Worm (Caenorhabditis elegans) whole organism, L4 larva: ENCODE results near the gene srlf-18.

Experiments
- R02D3.7 ChIP-seq: fragments of 150-350 bp; sonication (generic microtip); optimal IDR thresholded peaks from 3 replicates; lab custom pipeline; 2014; ENCODE audit warnings: missing biosample characterization, missing genetic modification characterization
- T20F7.1 ChIP-seq: fragments of 200-800 bp; sonication (Bioruptor generic); optimal IDR thresholded peaks from 2 replicates; lab custom pipeline; 2018; ENCODE audit warnings: mild to moderate bottlenecking, missing genetic modification characterization, missing compliant biosample characterization
- T26A8.4 ChIP-seq: fragments of 200-800 bp; sonication (Bioruptor generic); IDR thresholded peaks from 2 replicates; pipeline ENCODE4 v1.3.6; 2022; ENCODE audit warnings: missing genetic modification characterization, missing compliant biosample characterization
- Y105C5A.15 ChIP-seq: fragments of 200-800 bp; sonication (Bioruptor generic); IDR thresholded peaks from 2 replicates; pipeline ENCODE4 v1.3.6; 2022; ENCODE audit warnings: missing genetic modification characterization, missing compliant biosample characterization
- aha-1 ChIP-seq: fragments of 150-350 bp; peaks from one replicate; lab custom pipeline; 2014; ENCODE audit warnings: missing biosample characterization, missing genetic modification characterization
- ama-1 ChIP-seq: fragments of 150-350 bp; optimal IDR thresholded peaks from 2 replicates; lab custom pipeline; 2014; ENCODE audit warnings: inconsistent platforms, mixed read lengths
- arid-1 ChIP-seq: fragments of 200-800 bp; sonication (Bioruptor generic); conservative IDR thresholded peaks from 2 replicates; pipeline ENCODE4 v1.3.6; 2022; ENCODE audit warnings: missing genetic modification reagents, missing genetic modification characterization, missing compliant biosample characterization
- ceh-20 ChIP-seq: fragments of 200-800 bp; sonication (Bioruptor generic); IDR thresholded peaks from 2 replicates; pipeline ENCODE4 v1.3.6; 2022; ENCODE audit warnings: missing genetic modification reagents, missing genetic modification characterization, missing compliant biosample characterization
- ceh-28 ChIP-seq: fragments of 150-350 bp; optimal IDR thresholded peaks from 2 replicates; lab custom pipeline; 2014; ENCODE audit warnings: missing biosample characterization, missing genetic modification reagents, missing genetic modification characterization
- ceh-82 ChIP-seq: sonication (generic microtip); optimal IDR thresholded peaks from 2 replicates; lab custom pipeline; 2017; ENCODE audit warnings: missing biosample characterization, missing genetic modification characterization
- ces-1 ChIP-seq: fragments of 150-350 bp; sonication (generic microtip); optimal IDR thresholded peaks from 4 replicates; lab custom pipeline; 2014; ENCODE audit warnings: missing biosample characterization, missing genetic modification reagents, missing genetic modification characterization
- ctbp-1 ChIP-seq: fragments of 200-800 bp; sonication (Bioruptor generic); IDR thresholded peaks from 2 replicates; pipeline ENCODE4 v1.3.6; 2022; ENCODE audit warnings: missing genetic modification reagents, missing genetic modification characterization, missing compliant biosample characterization
- daf-16 ChIP-seq, 3 experiments: sonication (generic microtip); optimal IDR thresholded peaks; 2 replicates each; lab custom pipeline; 2016 to 2017; ENCODE audit warnings: missing genetic modification characterization in 3 of 3, missing genetic modification reagents in 3 of 3, mild to moderate bottlenecking in 2 of 3, missing compliant biosample characterization in 2 of 3, missing biosample characterization in 1 of 3, moderate library complexity in 1 of 3
- daf-8 ChIP-seq: fragments of 200-800 bp; sonication (Bioruptor generic); IDR thresholded peaks from 2 replicates; pipeline ENCODE4 v1.3.6; 2022; ENCODE audit warnings: missing genetic modification characterization, missing compliant biosample characterization
- dmd-6 ChIP-seq: fragments of 200-800 bp; sonication (Bioruptor generic); IDR thresholded peaks from 2 replicates; pipeline ENCODE4 v1.3.6; 2022; ENCODE audit warnings: missing genetic modification reagents, missing genetic modification characterization, missing compliant biosample characterization
- dpl-1 ChIP-seq: fragments of 150-350 bp; optimal IDR thresholded peaks from 2 replicates; lab custom pipeline; 2014; ENCODE audit warnings: missing biosample characterization, missing genetic modification reagents, missing genetic modification characterization
- dve-1 ChIP-seq: sonication (generic microtip); optimal IDR thresholded peaks from 2 replicates; lab custom pipeline; 2017; ENCODE audit warnings: antibody characterized with exemption, mild to moderate bottlenecking, missing genetic modification characterization, missing compliant biosample characterization; ENCODE audit not compliant: insufficient read depth
- egl-27 ChIP-seq: sonication (generic microtip); optimal IDR thresholded peaks from 3 replicates; lab custom pipeline; 2017; ENCODE audit warnings: missing biosample characterization, missing genetic modification reagents, missing genetic modification characterization
- egl-43 ChIP-seq: fragments of 200-800 bp; sonication (Bioruptor generic); IDR thresholded peaks from 2 replicates; pipeline ENCODE4 v1.3.6; 2022; ENCODE audit warnings: missing genetic modification reagents, missing genetic modification characterization, missing compliant biosample characterization
- fkh-10 ChIP-seq: fragments of 150-350 bp; optimal IDR thresholded peaks from 2 replicates; lab custom pipeline; 2014; ENCODE audit warnings: missing biosample characterization, missing genetic modification reagents, missing genetic modification characterization
- gei-8 ChIP-seq: fragments of 200-800 bp; sonication (Bioruptor generic); optimal IDR thresholded peaks from 2 replicates; lab custom pipeline; 2018; ENCODE audit warnings: mild to moderate bottlenecking, missing genetic modification characterization, missing compliant biosample characterization
- hif-1 ChIP-seq, 2 experiments: sonication (generic microtip); optimal IDR thresholded peaks; 2 replicates each; lab custom pipeline; 2016 to 2017; ENCODE audit warnings: missing compliant biosample characterization in 2 of 2, missing genetic modification characterization in 2 of 2, missing genetic modification reagents in 2 of 2, missing genotype in 2 of 2, mild to moderate bottlenecking in 1 of 2
- hlh-11 ChIP-seq: fragments of 200-800 bp; sonication (Bioruptor generic); optimal IDR thresholded peaks from 2 replicates; lab custom pipeline; 2018; ENCODE audit warnings: mild to moderate bottlenecking, missing genetic modification characterization, missing compliant biosample characterization
- lin-29 ChIP-seq: fragments of 200-800 bp; sonication (Bioruptor generic); IDR thresholded peaks from 2 replicates; pipeline ENCODE4 v1.3.6; 2022; ENCODE audit warnings: missing genetic modification reagents, missing genetic modification characterization, missing compliant biosample characterization
- lin-38 ChIP-seq: fragments of 200-800 bp; sonication (Bioruptor generic); IDR thresholded peaks from 2 replicates; pipeline ENCODE4 v1.3.6; 2022; ENCODE audit warnings: missing genetic modification reagents, missing genetic modification characterization, missing compliant biosample characterization
- lir-3 ChIP-seq: sonication (generic microtip); optimal IDR thresholded peaks from 2 replicates; lab custom pipeline; 2016; ENCODE audit warnings: mild to moderate bottlenecking, missing genetic modification characterization, missing compliant biosample characterization
- lsy-2 ChIP-seq, 2 experiments: fragments of 150-350 bp in 1 of 2; sonication (generic microtip) in 1 of 2; optimal IDR thresholded peaks; 2 replicates each; lab custom pipeline; 2014 to 2017; ENCODE audit warnings: missing biosample characterization in 2 of 2, missing genetic modification characterization in 2 of 2
- mdl-1 ChIP-seq, 2 experiments: fragments of 150-350 bp in 1 of 2; sonication (generic microtip) in 1 of 2; optimal IDR thresholded peaks; 2 replicates each; lab custom pipeline; 2014 to 2017; ENCODE audit warnings: missing biosample characterization in 2 of 2, missing genetic modification characterization in 2 of 2
- mdt-29 ChIP-seq: fragments of 200-800 bp; sonication (Bioruptor generic); IDR thresholded peaks from 2 replicates; pipeline ENCODE4 v1.3.6; 2022; ENCODE audit warnings: missing genetic modification reagents, missing genetic modification characterization, missing compliant biosample characterization
- mep-1 ChIP-seq: fragments of 150-350 bp; sonication (generic microtip); optimal IDR thresholded peaks from 3 replicates; lab custom pipeline; 2014; ENCODE audit warnings: missing biosample characterization, missing genetic modification characterization
- nhr-102 ChIP-seq: sonication (generic microtip); optimal IDR thresholded peaks from 2 replicates; lab custom pipeline; 2016; ENCODE audit warnings: mild to moderate bottlenecking, missing genetic modification characterization, moderate library complexity, missing compliant biosample characterization
- nhr-25 ChIP-seq: sonication (generic microtip); optimal IDR thresholded peaks from 2 replicates; lab custom pipeline; 2017; ENCODE audit warnings: missing genetic modification characterization, mild to moderate bottlenecking, missing compliant biosample characterization, antibody characterized with exemption, moderate library complexity, borderline replicate concordance; ENCODE audit not compliant: insufficient read depth
- nhr-76 ChIP-seq: fragments of 150-350 bp; optimal IDR thresholded peaks from 2 replicates; lab custom pipeline; 2014; ENCODE audit warnings: missing biosample characterization, missing genetic modification characterization
- pha-4 ChIP-seq, 2 experiments: fragments of 150-350 bp in 1 of 2; fragments of 200-800 bp in 1 of 2; sonication (Bioruptor generic) in 1 of 2; IDR thresholded peaks in 1 of 2; optimal IDR thresholded peaks in 1 of 2; 2 replicates each; pipeline versions ENCODE4 v1.3.6 to Lab custom; 2014 to 2022; ENCODE audit warnings: missing genetic modification characterization in 2 of 2, missing genetic modification reagents in 2 of 2, missing biosample characterization in 1 of 2, missing compliant biosample characterization in 1 of 2
- php-3 ChIP-seq: fragments of 200-800 bp; sonication (Bioruptor generic); IDR thresholded peaks from 2 replicates; pipeline ENCODE4 v1.3.6; 2022; ENCODE audit warnings: missing genetic modification reagents, missing genetic modification characterization, missing compliant biosample characterization
- pqm-1 ChIP-seq: sonication (generic microtip); optimal IDR thresholded peaks from 2 replicates; lab custom pipeline; 2017; ENCODE audit warnings: missing biosample characterization, missing genetic modification characterization
- snpc-4 ChIP-seq: fragments of 150-350 bp; optimal IDR thresholded peaks from 2 replicates; lab custom pipeline; 2014; ENCODE audit warnings: missing biosample characterization, missing genetic modification characterization
- spr-3 ChIP-seq: fragments of 200-800 bp; sonication (Bioruptor generic); optimal IDR thresholded peaks from 2 replicates; lab custom pipeline; 2018; ENCODE audit warnings: mild to moderate bottlenecking, missing genetic modification characterization, missing compliant biosample characterization
- unc-130 ChIP-seq: sonication (generic microtip); optimal IDR thresholded peaks from 2 replicates; lab custom pipeline; 2016; ENCODE audit warnings: missing genetic modification reagents, missing genetic modification characterization, missing compliant biosample characterization
- unc-62 ChIP-seq, 3 experiments: fragments of 150-350 bp in 1 of 3; sonication (generic microtip); optimal IDR thresholded peaks in 2 of 3; peaks in 1 of 3; 1 replicate in 1 of 3; 2 replicates in 2 of 3; lab custom pipeline; 2014 to 2017; ENCODE audit warnings: missing biosample characterization in 3 of 3, missing genetic modification characterization in 3 of 3, missing genetic modification reagents in 3 of 3, missing genotype in 1 of 3
- zfp-2 ChIP-seq: sonication (generic microtip); optimal IDR thresholded peaks from 2 replicates; lab custom pipeline; 2016; ENCODE audit warnings: mild to moderate bottlenecking, missing genetic modification characterization, missing compliant biosample characterization
- zfp-3 ChIP-seq: fragments of 200-800 bp; sonication (Bioruptor generic); conservative IDR thresholded peaks from 2 replicates; pipeline ENCODE4 v1.3.6; 2022; ENCODE audit warnings: missing genetic modification reagents, missing genetic modification characterization, missing compliant biosample characterization
- zip-2 ChIP-seq: fragments of 150-350 bp; optimal IDR thresholded peaks from 2 replicates; lab custom pipeline; 2014; ENCODE audit warnings: missing biosample characterization, missing genetic modification characterization

Gene srlf-18

DNA sequence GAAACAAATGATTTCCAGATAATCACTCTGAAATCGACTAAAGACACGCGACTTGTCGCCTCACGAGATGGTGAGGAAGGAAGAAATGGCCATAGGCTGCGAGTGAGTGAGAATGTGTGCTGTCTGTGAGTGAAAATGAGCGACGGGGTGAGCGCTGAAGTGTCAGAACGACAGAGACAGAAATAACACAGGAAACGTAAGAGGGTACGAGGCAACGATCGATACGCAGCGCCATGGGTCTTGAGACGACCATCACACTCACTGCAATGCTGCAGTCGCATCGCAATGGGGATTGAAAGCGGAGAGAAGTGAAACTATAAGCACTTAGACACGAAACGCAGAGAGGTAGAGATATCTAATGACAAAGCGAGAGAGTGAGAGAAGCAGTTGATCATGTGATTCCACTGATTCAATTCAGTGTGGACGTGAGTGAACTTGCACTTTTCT lies 18.5 kb downstream of the srlf-18 start (continued):
- TF ChIP-seq mep-1 (peak; percentile 96), daf-16 (GFP tag; optimal IDR thresholded peaks at IDR 0.05; lab: Kevin White, UChicago) (peak; percentile 51 to 71), daf-16 (tag; optimal IDR thresholded peaks at IDR 0.05; lab: Kevin White, UChicago) (peak; percentile 74), snpc-4 (tag; lab: Kevin White, UChicago) (no peak), hlh-11 (tag; lab: Kevin White, UChicago) (peak; percentile 97), ces-1 (peak; percentile 81), arid-1 (GFP tag; lab: Robert Waterston, UW) (peak; percentile 53), egl-27 (no peak), pqm-1 (tag; lab: Kevin White, UChicago) (peak; percentile 3), mdl-1 (tag; optimal IDR thresholded peaks at IDR 0.05; lab: Kevin White, UChicago) (peak; percentile 40 to 92), fkh-10 (GFP tag; lab: Kevin White, UChicago) (peak; percentile 87), lin-29 (0 out of 2 replicates have a peak, but pooled peaks have one; percentile 59), T26A8.4 (GFP tag; lab: Robert Waterston, UW) (peak; percentile 89)

DNA sequence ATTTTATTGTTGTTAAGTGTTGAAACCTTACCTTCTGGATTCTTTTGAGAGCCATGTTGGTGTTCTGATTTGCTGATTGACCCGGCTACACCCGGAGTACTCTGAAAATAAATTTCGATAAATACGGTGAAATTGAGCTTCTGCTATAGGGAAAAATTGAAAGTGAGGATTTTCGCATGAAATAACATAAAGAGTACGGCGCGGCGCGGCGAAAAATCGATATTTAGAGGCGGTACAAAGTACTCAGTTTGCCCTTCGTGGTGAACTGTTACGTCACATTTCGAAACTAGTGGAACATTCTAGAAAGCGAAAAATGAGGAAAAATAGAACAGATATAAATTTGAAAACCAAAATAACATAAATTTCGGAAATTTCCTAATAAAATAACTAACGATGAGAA lies 19.1 kb downstream of the srlf-18 start, which contains the start of gene let-70:
TSS of gene let-70 (minus strand) at position 101 of the 400 bp plus-strand sequence.
- TF ChIP-seq egl-43 (0 out of 2 replicates have a peak, but pooled peaks have one; percentile 30), arid-1 (GFP tag; lab: Robert Waterston, UW) (0 out of 2 replicates have a peak, but pooled peaks have one; percentile 20), ceh-82 (no peak), fkh-10 (GFP tag; lab: Kevin White, UChicago) (no peak), nhr-25 (no peak), ceh-28 (tag; lab: Kevin White, UChicago) (peak; percentile 18), zip-2 (tag; lab: Kevin White, UChicago) (peak; percentile 10), aha-1 (peak; percentile 90), R02D3.7 (no peak), mdt-29 (0 out of 2 replicates have a peak, but pooled peaks have one; percentile 5), ceh-20 (no peak), zfp-3 (GFP tag; lab: Robert Waterston, UW) (no peak), daf-8 (no peak), egl-27 (no peak), pha-4 (GFP tag; IDR thresholded peaks at IDR 0.05; lab: Robert Waterston, UW) (0 out of 2 replicates have a peak, but pooled peaks have one; percentile 2), pha-4 (tag; optimal IDR thresholded peaks at IDR 0.05; lab: Kevin White, UChicago) (no peak), ces-1 (no peak)

ce11 chrIV:11080823-11081285 lies 20.4 kb downstream of the srlf-18 start, which contains the start of gene atg-7:
TSS of gene atg-7 (minus strand) at chrIV:11081055.
- peak; percentile 23; the same call in 1 of the 2 replicates for TF ChIP-seq php-3 (GFP tag; lab: Robert Waterston, UW)
- peak; percentile 71 for TF ChIP-seq T26A8.4 (GFP tag; lab: Robert Waterston, UW)
- no peak for TF ChIP-seq lir-3 (tag; lab: Kevin White, UChicago)
- peak in 1 of 2 experiments; percentile 21 for TF ChIP-seq lsy-2 (tag; optimal IDR thresholded peaks at IDR 0.05; lab: Kevin White, UChicago)
- no peak for TF ChIP-seq Y105C5A.15
- no peak for TF ChIP-seq unc-130 (GFP tag; lab: Kevin White, UChicago)
- peak in 1 of 2 experiments; percentile 77 for TF ChIP-seq unc-62 (GFP tag; optimal IDR thresholded peaks at IDR 0.05 in 1 of 2; lab: Kevin White, UChicago)
- no peak for TF ChIP-seq unc-62 (tag; optimal IDR thresholded peaks at IDR 0.05; lab: Kevin White, UChicago)
- no peak for TF ChIP-seq dpl-1
- peak; percentile 17 for TF ChIP-seq nhr-102 (tag; lab: Kevin White, UChicago)
- TF ChIP-seq zfp-2 = no peak
- TF ChIP-seq ctbp-1 (GFP tag; lab: Robert Waterston, UW) = 0 out of 2 replicates have a peak, but pooled peaks have one; percentile 25
- peak; percentile 83 for TF ChIP-seq ama-1 (lab: Kevin White, UChicago)
- TF ChIP-seq lin-38 (GFP tag; lab: Robert Waterston, UW) = 0 out of 2 replicates have a peak, but pooled peaks have one; percentile 24
- TF ChIP-seq T20F7.1 (GFP tag; lab: Kevin White, UChicago) = no peak
- TF ChIP-seq dve-1 (tag; lab: Kevin White, UChicago) = peak; percentile 61
- peak; percentile 25 for TF ChIP-seq gei-8 (GFP tag; lab: Kevin White, UChicago)
- no peak for TF ChIP-seq daf-16 (GFP tag; optimal IDR thresholded peaks at IDR 0.05; lab: Kevin White, UChicago)
- peak; percentile 51 for TF ChIP-seq daf-16 (tag; optimal IDR thresholded peaks at IDR 0.05; lab: Kevin White, UChicago)
- TF ChIP-seq pha-4 (GFP tag; IDR thresholded peaks at IDR 0.05; lab: Robert Waterston, UW) = no peak
- TF ChIP-seq pha-4 (tag; optimal IDR thresholded peaks at IDR 0.05; lab: Kevin White, UChicago) = no peak
- TF ChIP-seq spr-3 = peak; percentile 70
- peak; percentile 69; the same call in 1 of the 2 replicates for TF ChIP-seq zfp-3 (GFP tag; lab: Robert Waterston, UW)
- TF ChIP-seq zip-2 (tag; lab: Kevin White, UChicago) = peak; percentile 44
- TF ChIP-seq mdl-1 (tag; optimal IDR thresholded peaks at IDR 0.05; lab: Kevin White, UChicago) = peak in 1 of 2 experiments; percentile 5
- peak; percentile 22; the same call in 1 of the 2 replicates for TF ChIP-seq lin-29
- TF ChIP-seq nhr-76 (tag; lab: Kevin White, UChicago) = no peak
- peak; percentile 13; the same call in 1 of the 2 replicates for TF ChIP-seq dmd-6 (GFP tag; lab: Robert Waterston, UW)
- peak in 1 of 2 experiments; percentile 10 for TF ChIP-seq hif-1 (tag; optimal IDR thresholded peaks at IDR 0.05; lab: Kevin White, UChicago)
